Fruit fly (Drosophila melanogaster): Measurements from ENCODE around the gene CG43740.

DNA sequence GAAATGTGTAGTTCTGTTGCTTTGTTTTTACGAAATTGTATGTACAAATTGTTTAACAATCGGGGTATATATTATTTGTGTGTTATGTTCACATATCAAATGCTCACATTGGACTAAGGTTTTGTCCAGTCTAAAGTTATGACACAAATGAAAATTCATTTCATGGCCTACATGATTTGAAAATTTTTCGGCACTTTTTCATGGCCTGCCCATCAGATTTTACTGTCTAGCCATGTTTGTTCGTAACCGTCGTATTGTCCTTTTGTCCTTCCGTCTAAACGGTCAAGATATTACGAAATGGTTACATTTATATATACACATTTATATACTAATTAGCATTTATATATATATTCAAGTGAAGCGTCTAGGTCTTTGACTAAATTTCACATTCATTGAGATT lies 1.7 kb upstream of the CG43740 start, which contains the start of gene CG15306:
- TF ChIP-seq CG8478 (optimal IDR thresholded peaks at IDR 0.05) = no peak
- no peak for TF ChIP-seq CTCF (optimal IDR thresholded peaks at IDR 0.05)
